Fruit fly (Drosophila melanogaster): ENCODE measurements around the gene Pde1c.

DNA sequence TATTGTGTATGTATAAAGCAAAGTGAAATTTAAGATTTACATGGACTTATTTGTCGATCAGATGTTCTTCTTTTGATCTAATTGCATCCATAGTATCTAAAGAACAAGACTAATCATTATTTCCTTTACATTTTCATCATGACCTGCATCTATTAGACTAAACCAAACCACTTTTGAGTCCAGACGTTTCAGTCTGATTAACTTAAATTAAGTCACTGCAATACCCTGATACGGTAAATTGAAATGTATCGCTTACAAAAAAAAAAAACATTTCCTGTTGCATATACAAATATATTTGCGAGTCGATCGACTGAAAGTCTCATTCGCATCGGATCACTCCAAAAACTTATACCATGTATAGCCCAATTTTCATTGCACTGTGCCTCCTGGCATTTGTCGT is 94.6 kb downstream of the Pde1c start, which contains the start of gene CG45011:
- TF ChIP-seq ATbp (GFP tag; optimal IDR thresholded peaks at IDR 0.05), result no peak
- TF ChIP-seq Hmr (GFP tag; optimal IDR thresholded peaks at IDR 0.05), result no peak
- no peak for TF ChIP-seq CG43689 (GFP tag; IDR thresholded peaks at IDR 0.05)
- no peak for TF ChIP-seq pum (GFP tag; optimal IDR thresholded peaks at IDR 0.05)
- no peak for TF ChIP-seq CG6654 (GFP tag; optimal IDR thresholded peaks at IDR 0.05)
- no peak for TF ChIP-seq bcd (GFP tag; optimal IDR thresholded peaks at IDR 0.05)
- no peak for TF ChIP-seq tio (GFP tag; optimal IDR thresholded peaks at IDR 0.05)
- no peak for TF ChIP-seq CG1603 (tag; optimal IDR thresholded peaks at IDR 0.05)
- TF ChIP-seq HHEX (GFP tag; optimal IDR thresholded peaks at IDR 0.05), result no peak
